Fruit fly (Drosophila melanogaster) whole organism, embryonic: ENCODE results near the gene Cby.

Experiments used
- Blimp-1 ChIP-seq: fragments of 200-800 bp; sonication (Bioruptor generic); optimal IDR thresholded peaks from 3 replicates; lab custom pipeline; 2018; ENCODE audit warnings: missing biosample characterization, missing genetic modification characterization, mild to moderate bottlenecking, moderate library complexity, missing genetic modification reagents
- CG13287 ChIP-seq: fragments of 200-800 bp; sonication (Bioruptor generic); IDR thresholded peaks from 2 replicates; pipeline ENCODE4 v1.3.6; 2022; ENCODE audit warnings: missing biosample characterization, missing genetic modification characterization; ENCODE audit not compliant: partially characterized antibody
- CG15479 ChIP-seq: fragments of 200-800 bp; sonication (Bioruptor generic); optimal IDR thresholded peaks from 3 replicates; lab custom pipeline; 2019; ENCODE audit warnings: missing biosample characterization, mild to moderate bottlenecking, missing genetic modification characterization, moderate library complexity
- CG16815 ChIP-seq: fragments of 200-800 bp; sonication (Bioruptor generic); optimal IDR thresholded peaks from 3 replicates; lab custom pipeline; 2017; ENCODE audit warnings: missing biosample characterization, mild to moderate bottlenecking, missing genetic modification characterization
- CG17829 ChIP-seq: fragments of 200-800 bp; optimal IDR thresholded peaks from 2 replicates; lab custom pipeline; 2019; ENCODE audit warnings: missing biosample characterization, mild to moderate bottlenecking, missing genetic modification characterization, moderate library complexity
- CG18476 ChIP-seq: fragments of 200-800 bp; sonication (Bioruptor generic); optimal IDR thresholded peaks from 2 replicates; lab custom pipeline; 2016; ENCODE audit warnings: missing biosample characterization, mild to moderate bottlenecking, missing genetic modification characterization
- CG3838 ChIP-seq: fragments of 200-800 bp; sonication (Bioruptor generic); optimal IDR thresholded peaks from 3 replicates; lab custom pipeline; 2016; ENCODE audit warnings: missing biosample characterization, missing genetic modification characterization
- CG42726 ChIP-seq: fragments of 200-800 bp; sonication (Bioruptor generic); IDR thresholded peaks from 2 replicates; pipeline ENCODE4 v1.3.6; 2022; ENCODE audit warnings: missing biosample characterization, missing genetic modification characterization; ENCODE audit not compliant: partially characterized antibody
- CG4360 ChIP-seq: fragments of 200-800 bp; sonication (Bioruptor generic); IDR thresholded peaks from 2 replicates; pipeline ENCODE4 v1.3.6; 2022; ENCODE audit warnings: missing biosample characterization, missing genetic modification characterization
- CG4730 ChIP-seq: fragments of 200-800 bp; sonication (Bioruptor generic); IDR thresholded peaks from 2 replicates; pipeline ENCODE4 v1.3.6; 2022; ENCODE audit warnings: missing biosample characterization, missing genetic modification characterization
- CG6689 ChIP-seq: fragments of 200-800 bp; sonication (Bioruptor generic); IDR thresholded peaks from 2 replicates; pipeline ENCODE4 v1.3.6; 2022; ENCODE audit warnings: missing biosample characterization, missing genetic modification characterization
- CG8290 ChIP-seq, 3 experiments: fragments of 200-800 bp; sonication (Bioruptor generic); optimal IDR thresholded peaks; 2 replicates each; lab custom pipeline; 2016 to 2019; ENCODE audit warnings: missing biosample characterization in 3 of 3, missing genetic modification characterization in 3 of 3, mild to moderate bottlenecking in 2 of 3, moderate library complexity in 1 of 3
- CG8388 ChIP-seq: fragments of 200-800 bp; sonication (Bioruptor generic); optimal IDR thresholded peaks from 2 replicates; lab custom pipeline; 2019; ENCODE audit warnings: missing biosample characterization, mild to moderate bottlenecking, missing genetic modification characterization, moderate library complexity
- CoRest ChIP-seq: fragments of 200-800 bp; sonication (Bioruptor generic); optimal IDR thresholded peaks from 3 replicates; lab custom pipeline; 2018; ENCODE audit warnings: missing biosample characterization, mild to moderate bottlenecking, missing genetic modification characterization, moderate library complexity
- D19B ChIP-seq: fragments of 200-800 bp; sonication (Bioruptor generic); optimal IDR thresholded peaks from 2 replicates; lab custom pipeline; 2017; ENCODE audit warnings: missing biosample characterization, mild to moderate bottlenecking, missing genetic modification characterization
- Doc2 ChIP-seq: fragments of 200-800 bp; sonication (Bioruptor generic); IDR thresholded peaks from 2 replicates; pipeline ENCODE4 v1.3.6; 2022; ENCODE audit warnings: missing biosample characterization, missing genetic modification characterization
- Dp ChIP-seq: fragments of 200-800 bp; sonication (Bioruptor generic); optimal IDR thresholded peaks from 2 replicates; lab custom pipeline; 2018; ENCODE audit warnings: missing biosample characterization, mild to moderate bottlenecking, missing genetic modification characterization, moderate library complexity
- Eip74EF ChIP-seq, 2 experiments: fragments of 200-800 bp in 1 of 2; fragments of >200 bp in 1 of 2; sonication (Bioruptor generic) in 1 of 2; optimal IDR thresholded peaks; 2 replicates each; lab custom pipeline; 2017 to 2019; ENCODE audit warnings: missing biosample characterization in 2 of 2, missing genetic modification characterization in 2 of 2, mild to moderate bottlenecking in 1 of 2, moderate library complexity in 1 of 2
- Ets65A ChIP-seq: fragments of 200-800 bp; sonication (Bioruptor generic); peaks from one replicate; lab custom pipeline; 2016; ENCODE audit warnings: missing biosample characterization, missing genetic modification characterization
- GATAe ChIP-seq: fragments of 200-800 bp; sonication (Bioruptor generic); conservative IDR thresholded peaks from 2 replicates; pipeline ENCODE4 v1.3.6; 2022; ENCODE audit warnings: missing biosample characterization, missing genetic modification characterization
- Gsc ChIP-seq: fragments of 200-800 bp; sonication (Bioruptor generic); IDR thresholded peaks from 2 replicates; pipeline ENCODE4 v1.3.6; 2022; ENCODE audit warnings: missing biosample characterization, missing genetic modification characterization
- Hmx ChIP-seq: fragments of 200-800 bp; sonication (Bioruptor generic); optimal IDR thresholded peaks from 2 replicates; lab custom pipeline; 2016; ENCODE audit warnings: missing biosample characterization, missing genetic modification characterization
- Hr3 ChIP-seq: fragments of 200-800 bp; sonication (Bioruptor generic); optimal IDR thresholded peaks from 3 replicates; lab custom pipeline; 2016; ENCODE audit warnings: missing biosample characterization, missing genetic modification characterization
- Med ChIP-seq: fragments of 200-800 bp; sonication (Bioruptor generic); peaks from one replicate; lab custom pipeline; 2016; ENCODE audit warnings: missing biosample characterization, missing genetic modification characterization, mild to moderate bottlenecking, inconsistent platforms, moderate library complexity
- Oaz ChIP-seq: fragments of 200-800 bp; sonication (Bioruptor generic); IDR thresholded peaks from 2 replicates; pipeline ENCODE4 v1.3.6; 2022; ENCODE audit warnings: missing biosample characterization, missing genetic modification characterization
- Ssrp ChIP-seq: fragments of 200-800 bp; sonication (Bioruptor generic); optimal IDR thresholded peaks from 2 replicates; lab custom pipeline; 2018; ENCODE audit warnings: missing biosample characterization, mild to moderate bottlenecking, missing genetic modification characterization, moderate library complexity
- abd-A ChIP-seq: fragments of 200-800 bp; sonication (Bioruptor generic); optimal IDR thresholded peaks from 3 replicates; lab custom pipeline; 2019; ENCODE audit warnings: missing biosample characterization, mild to moderate bottlenecking, missing genetic modification characterization, moderate library complexity
- amos ChIP-seq: fragments of 200-800 bp; sonication (Bioruptor generic); IDR thresholded peaks from 2 replicates; pipeline ENCODE4 v1.3.6; 2022; ENCODE audit warnings: missing biosample characterization, missing genetic modification characterization; ENCODE audit not compliant: partially characterized antibody
- ap ChIP-seq: fragments of 200-800 bp; sonication (Bioruptor generic); IDR thresholded peaks from 2 replicates; pipeline ENCODE4 v1.3.6; 2022; ENCODE audit warnings: missing biosample characterization, missing genetic modification characterization
- chm ChIP-seq: fragments of 200-800 bp; sonication (Bioruptor generic); IDR thresholded peaks from 2 replicates; pipeline ENCODE4 v1.3.6; 2022; ENCODE audit warnings: missing biosample characterization, missing genetic modification characterization
- ci ChIP-seq: fragments of 200-800 bp; sonication (Bioruptor generic); IDR thresholded peaks from 3 replicates; pipeline ENCODE4 v1.3.6; 2022; ENCODE audit warnings: missing biosample characterization, missing genetic modification characterization
- cwo ChIP-seq: fragments of 200-800 bp; sonication (Bioruptor generic); optimal IDR thresholded peaks from 3 replicates; lab custom pipeline; 2017; ENCODE audit warnings: missing biosample characterization, missing genetic modification characterization, mild to moderate bottlenecking, moderate library complexity, missing genetic modification reagents
- dmrt99B ChIP-seq: fragments of 200-800 bp; sonication (Bioruptor generic); optimal IDR thresholded peaks from 2 replicates; lab custom pipeline; 2018; ENCODE audit warnings: missing biosample characterization, mild to moderate bottlenecking, missing genetic modification characterization, moderate library complexity
- eve ChIP-seq, 2 experiments: fragments of >200 bp; optimal IDR thresholded peaks; 2 replicates each; lab custom pipeline; 2017; ENCODE audit warnings: missing biosample characterization in 2 of 2, missing genetic modification characterization in 2 of 2
- fd3F ChIP-seq: fragments of 200-800 bp; sonication (Bioruptor generic); optimal IDR thresholded peaks from 2 replicates; lab custom pipeline; 2018; ENCODE audit warnings: missing biosample characterization, mild to moderate bottlenecking, missing genetic modification characterization, moderate library complexity
- gce ChIP-seq: fragments of 200-800 bp; sonication (Bioruptor generic); IDR thresholded peaks from 3 replicates; pipeline ENCODE4 v1.3.6; 2022; ENCODE audit warnings: missing biosample characterization, missing genetic modification characterization
- gsb ChIP-seq: fragments of 200-800 bp; sonication (Bioruptor generic); IDR thresholded peaks from 2 replicates; pipeline ENCODE4 v1.3.6; 2022; ENCODE audit warnings: missing biosample characterization, missing genetic modification characterization
- kni ChIP-seq: fragments of 200-800 bp; sonication (Bioruptor generic); optimal IDR thresholded peaks from 3 replicates; lab custom pipeline; 2017; ENCODE audit warnings: mild to moderate bottlenecking, missing biosample characterization, missing genetic modification reagents, missing genetic modification characterization
- lmd ChIP-seq: fragments of 200-800 bp; sonication (Bioruptor generic); IDR thresholded peaks from 2 replicates; pipeline ENCODE4 v1.3.6; 2022; ENCODE audit warnings: missing biosample characterization, missing genetic modification characterization
- p53 ChIP-seq: fragments of 200-800 bp; sonication (Bioruptor generic); optimal IDR thresholded peaks from 2 replicates; lab custom pipeline; 2016; ENCODE audit warnings: missing biosample characterization, missing genetic modification characterization
- sens ChIP-seq: fragments of 200-800 bp; sonication (Bioruptor generic); peaks from one replicate; lab custom pipeline; 2016; ENCODE audit warnings: missing biosample characterization, missing genetic modification characterization
- slou ChIP-seq: fragments of 200-800 bp; sonication (Bioruptor generic); optimal IDR thresholded peaks from 3 replicates; lab custom pipeline; 2016; ENCODE audit warnings: missing biosample characterization, missing genetic modification characterization
- sug ChIP-seq: fragments of 200-800 bp; optimal IDR thresholded peaks from 2 replicates; lab custom pipeline; 2019; ENCODE audit warnings: missing biosample characterization, mild to moderate bottlenecking, missing genetic modification characterization, moderate library complexity
- zen ChIP-seq: fragments of 200-800 bp; sonication (Bioruptor generic); optimal IDR thresholded peaks from 3 replicates; lab custom pipeline; 2018; ENCODE audit warnings: missing biosample characterization, mild to moderate bottlenecking, missing genetic modification characterization, moderate library complexity

Cby gene

dm6 chr3R:21849988-21850460 is 17.8 kb upstream of the Cby start (continued):
- no peak for TF ChIP-seq p53 (GFP tag; lab: Kevin White, UChicago)
- TF ChIP-seq CG8388 (GFP tag; lab: Kevin White, UChicago), result peak; percentile 33
- no peak for TF ChIP-seq fd3F
- TF ChIP-seq Doc2 (GFP tag; lab: Robert Waterston, UW), result no peak
- peak; percentile 36; the same call in 1 of the 2 replicates for TF ChIP-seq CG6689 (GFP tag; lab: Robert Waterston, UW)
- peak; percentile 22 for TF ChIP-seq CG17829 (tag; lab: Kevin White, UChicago)
- TF ChIP-seq amos (GFP tag; lab: Robert Waterston, UW), result peak; percentile 15; the same call in 1 of the 2 replicates

dm6 chr3R:21851592-21852578 is 15.9 kb upstream of the Cby start:
- no peak for TF ChIP-seq CG42726 (GFP tag; lab: Robert Waterston, UW)
- TF ChIP-seq ap, result 0 out of 2 replicates have a peak, but pooled peaks have one; percentile 6
- TF ChIP-seq gce (GFP tag; lab: Robert Waterston, UW), result 0 out of 3 replicates have a peak, but pooled peaks have one; percentile 19
- peak; percentile 3 for TF ChIP-seq Blimp-1 (GFP tag; lab: Kevin White, UChicago)
- TF ChIP-seq abd-A (tag; lab: Kevin White, UChicago), result no peak
- peak; percentile 71 for TF ChIP-seq Ets65A (GFP tag; lab: Kevin White, UChicago)
- no peak for TF ChIP-seq CG15479 (GFP tag; lab: Kevin White, UChicago)
- peak; percentile 33 for TF ChIP-seq sens
- no peak for TF ChIP-seq slou (GFP tag; lab: Kevin White, UChicago)
- TF ChIP-seq chm (GFP tag; lab: Robert Waterston, UW), result peak; percentile 30; the same call in 1 of the 2 replicates
- TF ChIP-seq gsb, result no peak
- TF ChIP-seq CG4730 (GFP tag; lab: Robert Waterston, UW), result no peak
- peak; percentile 90 for TF ChIP-seq CG4360 (GFP tag; lab: Robert Waterston, UW)
- TF ChIP-seq eve (GFP tag; optimal IDR thresholded peaks at IDR 0.05; lab: Kevin White, UChicago), result peak in 1 of 2 experiments; percentile 19
- no peak for TF ChIP-seq CG8290 (GFP tag; optimal IDR thresholded peaks at IDR 0.05; lab: Kevin White, UChicago)
- peak in 1 of 2 experiments; percentile 21 for TF ChIP-seq CG8290 (tag; optimal IDR thresholded peaks at IDR 0.05; lab: Kevin White, UChicago)
- no peak for TF ChIP-seq sug (tag; lab: Kevin White, UChicago)
- no peak for TF ChIP-seq Med (GFP tag; lab: Kevin White, UChicago)
- no peak for TF ChIP-seq CG17829 (tag; lab: Kevin White, UChicago)
- no peak for TF ChIP-seq Hmx
- no peak for TF ChIP-seq Dp (GFP tag; lab: Kevin White, UChicago)
- no peak for TF ChIP-seq D19B (GFP tag; lab: Kevin White, UChicago)
- peak; percentile 14; the same call in 1 of the 3 replicates for TF ChIP-seq ci
- no peak for TF ChIP-seq GATAe (GFP tag; lab: Robert Waterston, UW)

- TF ChIP-seq CG13287, result no peak
- peak; percentile 20 for TF ChIP-seq Ets65A (GFP tag; lab: Kevin White, UChicago)
- peak; percentile 6 for TF ChIP-seq CG18476 (GFP tag; lab: Kevin White, UChicago)
- no peak for TF ChIP-seq Hr3 (GFP tag; lab: Kevin White, UChicago)
- peak in 1 of 2 experiments; percentile 9 for TF ChIP-seq Eip74EF (GFP tag; optimal IDR thresholded peaks at IDR 0.05; lab: Kevin White, UChicago)
- peak; percentile 29 for TF ChIP-seq dmrt99B
- TF ChIP-seq Oaz (GFP tag; lab: Robert Waterston, UW), result no peak
- peak; percentile 14 for TF ChIP-seq CoRest (tag; lab: Kevin White, UChicago)
- TF ChIP-seq CG16815, result no peak
- no peak for TF ChIP-seq zen (tag; lab: Kevin White, UChicago)
- 0 out of 2 replicates have a peak, but pooled peaks have one; percentile 43 for TF ChIP-seq lmd
- no peak for TF ChIP-seq Gsc
- TF ChIP-seq Ssrp (tag; lab: Kevin White, UChicago), result peak; percentile 3
- peak; percentile 17 for TF ChIP-seq CG3838 (GFP tag; lab: Kevin White, UChicago)
- TF ChIP-seq cwo (GFP tag; lab: Kevin White, UChicago), result peak; percentile 5
- peak; percentile 63 for TF ChIP-seq kni (GFP tag; lab: Kevin White, UChicago)
Observed at dm6 chr3R:21852579-21853233, 15.1 kb upstream of the Cby start.
